Worm (Caenorhabditis elegans): Measurements from ENCODE around the gene kqt-2.

DNA sequence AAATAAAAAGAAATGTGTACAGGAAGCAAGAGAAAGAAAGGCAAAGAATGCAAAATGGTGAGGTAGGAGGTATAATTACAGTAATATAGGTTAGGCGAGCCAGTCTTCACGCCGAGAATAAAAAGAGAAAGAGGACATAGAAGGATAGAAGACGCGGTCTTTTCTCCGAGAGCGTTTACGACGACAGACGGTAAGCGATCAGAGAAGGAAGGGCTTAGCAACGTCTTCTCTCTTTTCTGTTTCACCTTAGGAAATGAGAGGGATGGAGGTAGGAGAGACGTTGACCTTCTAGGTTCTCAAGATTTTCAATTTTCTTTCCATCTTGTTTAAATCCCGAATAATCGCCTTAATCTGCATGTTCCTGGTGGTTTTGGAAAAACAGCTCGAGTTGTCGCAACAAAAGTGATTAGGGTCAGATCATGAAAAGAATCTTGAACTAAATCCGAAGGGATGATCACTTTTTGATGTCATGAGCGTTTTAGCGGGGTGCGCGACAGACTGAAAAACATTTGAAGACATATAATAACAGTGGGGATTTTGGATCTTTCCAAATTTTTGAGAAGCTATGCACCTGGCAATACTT lies 24.9 kb upstream of the kqt-2 start, which contains the start of gene cutl-29:
- TF ChIP-seq T22C8.4 (GFP tag; IDR thresholded peaks at IDR 0.05) (no peak), cog-1 (tag; optimal IDR thresholded peaks at IDR 0.05) (no peak), ztf-29 (GFP tag; IDR thresholded peaks at IDR 0.05) (no peak), ref-1 (GFP tag; conservative IDR thresholded peaks at IDR 0.05) (no peak), ztf-23 (GFP tag; IDR thresholded peaks at IDR 0.05) (no peak)

Measured in whole organism, midembryonic.